ENCODE assay signal across 2 fruit fly cellular contexts in the genomic region with DNA sequence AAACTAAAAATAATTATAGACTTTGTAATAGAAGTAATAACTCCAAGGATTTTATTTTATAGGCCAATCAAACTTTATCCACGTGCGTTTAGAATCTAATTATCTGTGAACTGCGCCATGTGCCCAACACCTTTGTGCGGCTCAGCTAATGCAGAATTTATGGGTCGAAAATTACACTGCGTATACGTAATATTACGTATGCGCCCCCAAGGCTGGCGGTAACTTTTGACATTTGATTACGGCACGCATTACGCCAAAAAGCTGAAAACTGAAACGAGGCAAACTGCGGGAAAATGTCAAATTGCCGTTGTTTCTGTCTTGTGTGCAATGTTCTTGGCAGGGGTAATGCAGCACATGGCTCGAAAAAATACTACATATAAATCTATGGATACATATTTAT.
TF ChIP-seq lines count a peak whose summit lies in the region.

No protein-coding gene starts in this region.

- TF ChIP-seq CTCF in whole organism, embryonic (GFP tag; optimal IDR thresholded peaks at IDR 0.05; lab: Kevin White, UChicago), result no peak

TF ChIP-seq in whole organism, embryonic, 481 proteins besides CTCF, POLR2A, EP300 and RAD21:
- TF ChIP-seq HLH4C (GFP tag; IDR thresholded peaks at IDR 0.05; lab: Robert Waterston, UW; ENCODE audit: partially characterized antibody) (no peak), fd3F (GFP tag; optimal IDR thresholded peaks at IDR 0.05; lab: Kevin White, UChicago) (no peak), Dip2 (GFP tag; IDR thresholded peaks at IDR 0.05; lab: Robert Waterston, UW) (no peak), CG7372 (GFP tag; IDR thresholded peaks at IDR 0.05; lab: Robert Waterston, UW) (peak; percentile 65), NK7.1 (GFP tag; optimal IDR thresholded peaks at IDR 0.05; lab: Kevin White, UChicago) (no peak), CG4617 (GFP tag; optimal IDR thresholded peaks at IDR 0.05; lab: Kevin White, UChicago; ENCODE audit: borderline replicate concordance) (no peak), CG9215 (GFP tag; IDR thresholded peaks at IDR 0.05; lab: Robert Waterston, UW) (no peak)

TF ChIP-seq in whole organism, prepupa, 60 proteins besides CTCF, POLR2A, EP300 and RAD21:
- TF ChIP-seq svp (GFP tag; lab: Kevin White, UChicago) (peak; percentile 64), pdm3 (GFP tag; optimal IDR thresholded peaks at IDR 0.05; lab: Kevin White, UChicago) (no peak), lz (GFP tag; optimal IDR thresholded peaks at IDR 0.05; lab: Kevin White, UChicago) (no peak)
